Fruit fly (Drosophila melanogaster) whole organism, embryonic: Measurements from ENCODE around the gene RtcB.

Experiments used
- Abd-B ChIP-seq: fragments of 200-800 bp; sonication (Bioruptor generic); optimal IDR thresholded peaks from 2 replicates; lab custom pipeline; 2018; ENCODE audit warnings: missing biosample characterization, mild to moderate bottlenecking, missing genetic modification characterization, moderate library complexity
- Ada2b ChIP-seq: fragments of 200-800 bp; sonication (Bioruptor generic); IDR thresholded peaks from 2 replicates; pipeline ENCODE4 v1.3.6; 2022; ENCODE audit warnings: missing biosample characterization, missing genetic modification characterization
- B-H2 ChIP-seq: fragments of 200-800 bp; sonication (Bioruptor generic); optimal IDR thresholded peaks from 2 replicates; lab custom pipeline; 2018; ENCODE audit warnings: missing biosample characterization, mild to moderate bottlenecking, missing genetic modification characterization
- CG11723 ChIP-seq: fragments of 200-800 bp; sonication (Bioruptor generic); optimal IDR thresholded peaks from 2 replicates; lab custom pipeline; 2017; ENCODE audit warnings: missing biosample characterization, mild to moderate bottlenecking, missing genetic modification characterization
- CG13894 ChIP-seq: fragments of 200-800 bp; sonication (Bioruptor generic); optimal IDR thresholded peaks from 3 replicates; lab custom pipeline; 2018; ENCODE audit warnings: missing biosample characterization, mild to moderate bottlenecking, missing genetic modification characterization, moderate library complexity
- CG14014 ChIP-seq: fragments of 200-800 bp; sonication (Bioruptor generic); IDR thresholded peaks from 2 replicates; pipeline ENCODE4 v1.3.6; 2022; ENCODE audit warnings: missing biosample characterization, missing genetic modification characterization
- CG14050 ChIP-seq: fragments of 200-800 bp; sonication (Bioruptor generic); IDR thresholded peaks from 3 replicates; pipeline ENCODE4 v1.3.6; 2022; ENCODE audit warnings: missing biosample characterization, missing genetic modification characterization
- CG14667 ChIP-seq: fragments of 200-800 bp; sonication (Bioruptor generic); IDR thresholded peaks from 2 replicates; pipeline ENCODE4 v1.3.6; 2022; ENCODE audit warnings: missing biosample characterization, missing genetic modification characterization
- CG15269 ChIP-seq: fragments of 200-800 bp; sonication (Bioruptor generic); optimal IDR thresholded peaks from 2 replicates; lab custom pipeline; 2018; ENCODE audit warnings: missing biosample characterization, mild to moderate bottlenecking, missing genetic modification characterization, moderate library complexity
- CG1603 ChIP-seq: fragments of 200-800 bp; sonication (Bioruptor generic); optimal IDR thresholded peaks from 2 replicates; lab custom pipeline; 2019; ENCODE audit warnings: missing biosample characterization, mild to moderate bottlenecking, missing genetic modification characterization, moderate library complexity
- CG16779 ChIP-seq: fragments of 200-800 bp; sonication (Bioruptor generic); IDR thresholded peaks from 2 replicates; pipeline ENCODE4 v1.3.6; 2022; ENCODE audit warnings: missing biosample characterization, missing genetic modification characterization
- CG16815 ChIP-seq: fragments of 200-800 bp; sonication (Bioruptor generic); optimal IDR thresholded peaks from 3 replicates; lab custom pipeline; 2017; ENCODE audit warnings: missing biosample characterization, mild to moderate bottlenecking, missing genetic modification characterization
- CG16863 ChIP-seq: fragments of 200-800 bp; sonication (Bioruptor generic); optimal IDR thresholded peaks from 3 replicates; lab custom pipeline; 2016; ENCODE audit warnings: missing biosample characterization, missing genetic modification characterization
- CG17328 ChIP-seq: fragments of 200-800 bp; sonication (Bioruptor generic); IDR thresholded peaks from 2 replicates; pipeline ENCODE4 v1.3.6; 2022; ENCODE audit warnings: missing biosample characterization, missing genetic modification characterization
- CG31365 ChIP-seq: fragments of 200-800 bp; sonication (Bioruptor generic); optimal IDR thresholded peaks from 2 replicates; lab custom pipeline; 2018; ENCODE audit warnings: missing biosample characterization, mild to moderate bottlenecking, missing genetic modification characterization
- CG31441 ChIP-seq: fragments of 200-800 bp; sonication (Bioruptor generic); IDR thresholded peaks from 2 replicates; pipeline ENCODE4 v1.3.6; 2022; ENCODE audit warnings: missing biosample characterization, missing genetic modification characterization
- CG3847 ChIP-seq: fragments of 200-800 bp; sonication (Bioruptor generic); IDR thresholded peaks from 2 replicates; pipeline ENCODE4 v1.3.6; 2022; ENCODE audit warnings: missing biosample characterization, missing genetic modification characterization
- CG7839 ChIP-seq: fragments of 200-800 bp; sonication (Bioruptor generic); optimal IDR thresholded peaks from 3 replicates; lab custom pipeline; 2018; ENCODE audit warnings: missing biosample characterization, mild to moderate bottlenecking, missing genetic modification characterization, moderate library complexity
- CG9797 ChIP-seq: fragments of 200-800 bp; sonication (Bioruptor generic); optimal IDR thresholded peaks from 3 replicates; lab custom pipeline; 2018; ENCODE audit warnings: missing biosample characterization, mild to moderate bottlenecking, missing genetic modification characterization
- Camta ChIP-seq: fragments of 200-800 bp; sonication (Bioruptor generic); optimal IDR thresholded peaks from 2 replicates; lab custom pipeline; 2016; ENCODE audit warnings: missing biosample characterization, missing genetic modification characterization
- Chrac-16 ChIP-seq: fragments of 200-800 bp; sonication (Bioruptor generic); optimal IDR thresholded peaks from 3 replicates; lab custom pipeline; 2016; ENCODE audit warnings: missing biosample characterization, missing genetic modification characterization
- E2f2 ChIP-seq: fragments of 200-800 bp; sonication (Bioruptor generic); IDR thresholded peaks from 2 replicates; pipeline ENCODE4 v1.3.6; 2022; ENCODE audit warnings: missing biosample characterization, missing genetic modification characterization
- H15 ChIP-seq: fragments of 200-800 bp; sonication (Bioruptor generic); IDR thresholded peaks from 3 replicates; pipeline ENCODE4 v1.3.6; 2022; ENCODE audit warnings: missing biosample characterization, missing genetic modification characterization
- Kr ChIP-seq: fragments of 200-800 bp; sonication (Bioruptor generic); optimal IDR thresholded peaks from 2 replicates; lab custom pipeline; 2017; ENCODE audit warnings: missing biosample characterization, mild to moderate bottlenecking, missing genetic modification characterization
- Oaz ChIP-seq: fragments of 200-800 bp; sonication (Bioruptor generic); IDR thresholded peaks from 2 replicates; pipeline ENCODE4 v1.3.6; 2022; ENCODE audit warnings: missing biosample characterization, missing genetic modification characterization
- amos ChIP-seq: fragments of 200-800 bp; sonication (Bioruptor generic); IDR thresholded peaks from 2 replicates; pipeline ENCODE4 v1.3.6; 2022; ENCODE audit warnings: missing biosample characterization, missing genetic modification characterization; ENCODE audit not compliant: partially characterized antibody
- ap ChIP-seq: fragments of 200-800 bp; sonication (Bioruptor generic); IDR thresholded peaks from 2 replicates; pipeline ENCODE4 v1.3.6; 2022; ENCODE audit warnings: missing biosample characterization, missing genetic modification characterization
- bowl ChIP-seq: fragments of 200-800 bp; sonication (Bioruptor generic); IDR thresholded peaks from 2 replicates; pipeline ENCODE4 v1.3.6; 2022; ENCODE audit warnings: missing biosample characterization, missing genetic modification characterization
- cato ChIP-seq: fragments of 200-800 bp; sonication (Bioruptor generic); optimal IDR thresholded peaks from 2 replicates; lab custom pipeline; 2016; ENCODE audit warnings: missing biosample characterization, missing genetic modification characterization, borderline replicate concordance
- chif ChIP-seq, 2 experiments: fragments of 200-800 bp; sonication (Bioruptor generic); optimal IDR thresholded peaks; 3 replicates each; lab custom pipeline; 2016; ENCODE audit warnings: missing biosample characterization in 2 of 2, missing genetic modification characterization in 2 of 2
- crp ChIP-seq, 2 experiments: fragments of 200-800 bp; sonication (Bioruptor generic); optimal IDR thresholded peaks; 2 replicates in 1 of 2; 3 replicates in 1 of 2; lab custom pipeline; 2017; ENCODE audit warnings: missing biosample characterization in 2 of 2, missing genetic modification characterization in 2 of 2, mild to moderate bottlenecking in 1 of 2, moderate library complexity in 1 of 2
- danr ChIP-seq: fragments of 200-800 bp; sonication (Bioruptor generic); IDR thresholded peaks from 2 replicates; pipeline ENCODE4 v1.3.6; 2022; ENCODE audit warnings: missing biosample characterization, missing genetic modification characterization
- dm ChIP-seq: fragments of 200-800 bp; sonication (Bioruptor generic); optimal IDR thresholded peaks from 3 replicates; lab custom pipeline; 2016; ENCODE audit warnings: missing biosample characterization, missing genetic modification characterization
- ewg ChIP-seq: fragments of 200-800 bp; sonication (Bioruptor generic); optimal IDR thresholded peaks from 3 replicates; lab custom pipeline; 2017; ENCODE audit warnings: mild to moderate bottlenecking, missing biosample characterization, missing genetic modification reagents, missing genetic modification characterization
- fd96Cb ChIP-seq: fragments of 200-800 bp; sonication (Bioruptor generic); optimal IDR thresholded peaks from 2 replicates; lab custom pipeline; 2018; ENCODE audit warnings: missing biosample characterization, mild to moderate bottlenecking, missing genetic modification characterization, moderate library complexity
- gem ChIP-seq: fragments of 200-800 bp; sonication (Bioruptor generic); optimal IDR thresholded peaks from 2 replicates; lab custom pipeline; 2019; ENCODE audit warnings: missing biosample characterization, mild to moderate bottlenecking, missing genetic modification characterization, moderate library complexity
- grau ChIP-seq: fragments of 200-800 bp; optimal IDR thresholded peaks from 3 replicates; lab custom pipeline; 2019; ENCODE audit warnings: missing biosample characterization, mild to moderate bottlenecking, missing genetic modification characterization, moderate library complexity
- her ChIP-seq: fragments of 200-800 bp; sonication (Bioruptor generic); optimal IDR thresholded peaks from 2 replicates; lab custom pipeline; 2016; ENCODE audit warnings: missing biosample characterization, missing genetic modification characterization
- kah ChIP-seq: fragments of 200-800 bp; sonication (Bioruptor generic); optimal IDR thresholded peaks from 2 replicates; lab custom pipeline; 2018; ENCODE audit warnings: missing biosample characterization, mild to moderate bottlenecking, missing genetic modification characterization
- lilli ChIP-seq: fragments of 200-800 bp; sonication (Bioruptor generic); optimal IDR thresholded peaks from 3 replicates; lab custom pipeline; 2016; ENCODE audit warnings: missing biosample characterization, missing genetic modification characterization
- nerfin-1 ChIP-seq: fragments of 200-800 bp; sonication (Bioruptor generic); optimal IDR thresholded peaks from 3 replicates; lab custom pipeline; 2019; ENCODE audit warnings: missing biosample characterization, mild to moderate bottlenecking, missing genetic modification characterization, moderate library complexity
- pnt ChIP-seq: fragments of 200-800 bp; sonication (Bioruptor generic); optimal IDR thresholded peaks from 3 replicates; lab custom pipeline; 2016; ENCODE audit warnings: missing biosample characterization, missing genetic modification characterization
- pros ChIP-seq: fragments of 200-800 bp; sonication (Bioruptor generic); optimal IDR thresholded peaks from 3 replicates; lab custom pipeline; 2019; ENCODE audit warnings: missing biosample characterization, mild to moderate bottlenecking, missing genetic modification characterization, moderate library complexity
- psq ChIP-seq: fragments of 200-800 bp; sonication (Bioruptor generic); optimal IDR thresholded peaks from 2 replicates; lab custom pipeline; 2017; ENCODE audit warnings: missing biosample characterization, missing genetic modification characterization
- rib ChIP-seq: fragments of 200-800 bp; sonication (Bioruptor generic); IDR thresholded peaks from 2 replicates; pipeline ENCODE4 v1.3.6; 2022; ENCODE audit warnings: missing biosample characterization, missing genetic modification characterization
- run ChIP-seq: fragments of 200-800 bp; sonication (Bioruptor generic); optimal IDR thresholded peaks from 3 replicates; lab custom pipeline; 2018; ENCODE audit warnings: missing biosample characterization, mild to moderate bottlenecking, missing genetic modification characterization
- salm ChIP-seq: fragments of 200-800 bp; sonication (Bioruptor generic); optimal IDR thresholded peaks from 2 replicates; lab custom pipeline; 2018; ENCODE audit warnings: missing biosample characterization, mild to moderate bottlenecking, missing genetic modification characterization
- scrt ChIP-seq: fragments of 200-800 bp; sonication (Bioruptor generic); optimal IDR thresholded peaks from 2 replicates; lab custom pipeline; 2018; ENCODE audit warnings: missing biosample characterization, mild to moderate bottlenecking, missing genetic modification characterization, moderate library complexity
- sens ChIP-seq: fragments of 200-800 bp; sonication (Bioruptor generic); peaks from one replicate; lab custom pipeline; 2016; ENCODE audit warnings: missing biosample characterization, missing genetic modification characterization
- sens-2 ChIP-seq: fragments of 200-800 bp; sonication (Bioruptor generic); IDR thresholded peaks from 2 replicates; pipeline ENCODE4 v1.3.6; 2022; ENCODE audit warnings: missing biosample characterization, missing genetic modification characterization
- trem ChIP-seq: fragments of 200-800 bp; optimal IDR thresholded peaks from 3 replicates; lab custom pipeline; 2019; ENCODE audit warnings: missing biosample characterization, mild to moderate bottlenecking, missing genetic modification characterization, moderate library complexity
- unc-4 ChIP-seq: fragments of 200-800 bp; sonication (Bioruptor generic); IDR thresholded peaks from 2 replicates; pipeline ENCODE4 v1.3.6; 2022; ENCODE audit warnings: missing biosample characterization, missing genetic modification characterization; ENCODE audit not compliant: partially characterized antibody

The RtcB gene

DNA sequence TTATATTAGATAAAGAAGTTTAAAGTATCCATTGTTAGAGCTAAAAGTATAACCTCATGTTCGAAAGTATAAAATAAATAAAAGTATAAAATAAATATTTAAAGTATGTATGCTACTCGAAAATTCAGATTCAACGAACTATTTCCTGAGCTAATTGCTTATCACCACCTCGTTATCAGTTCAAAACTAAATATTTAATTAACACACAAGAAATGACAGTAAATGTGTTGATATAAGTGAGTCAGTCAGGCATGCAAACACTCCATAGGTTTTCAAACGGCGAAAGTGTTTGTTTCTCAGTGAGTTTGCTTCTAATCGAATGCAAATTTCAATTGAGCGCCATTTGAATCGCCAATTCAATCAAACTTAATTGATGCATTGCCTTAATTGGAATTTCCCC, 3.8 kb downstream of the RtcB start (continued):
- no peak for TF ChIP-seq unc-4
- TF ChIP-seq Chrac-16 = no peak
- TF ChIP-seq Camta = no peak
- peak; percentile 16 for TF ChIP-seq ewg
- no peak for TF ChIP-seq CG9797
- peak; percentile 21 for TF ChIP-seq grau (tag; lab: Kevin White, UChicago)
- TF ChIP-seq Ada2b (GFP tag; lab: Robert Waterston, UW) = no peak
- TF ChIP-seq CG31365 (tag; lab: Kevin White, UChicago) = peak; percentile 66
- TF ChIP-seq dm = no peak
- TF ChIP-seq CG15269 (tag; lab: Kevin White, UChicago) = peak; percentile 15
- TF ChIP-seq CG1603 = peak; percentile 68
- no peak for TF ChIP-seq pnt
- no peak for TF ChIP-seq CG17328
- TF ChIP-seq CG7839 (tag; lab: Kevin White, UChicago) = peak; percentile 18
- no peak for TF ChIP-seq run
- TF ChIP-seq CG11723 (GFP tag; lab: Kevin White, UChicago) = peak; percentile 28
- no peak for TF ChIP-seq Abd-B (GFP tag; lab: Kevin White, UChicago)
- no peak for TF ChIP-seq rib
- TF ChIP-seq lilli (GFP tag; lab: Kevin White, UChicago) = no peak
- peak; percentile 55 for TF ChIP-seq kah (GFP tag; lab: Kevin White, UChicago)
- peak; percentile 71 for TF ChIP-seq nerfin-1 (tag; lab: Kevin White, UChicago)
- no peak for TF ChIP-seq CG16815 (GFP tag; lab: Kevin White, UChicago)
- no peak for TF ChIP-seq CG3847
- no peak for TF ChIP-seq H15
- TF ChIP-seq CG31441 = peak; percentile 63
- no peak for TF ChIP-seq ap (GFP tag; lab: Robert Waterston, UW)
- TF ChIP-seq amos = no peak
- TF ChIP-seq CG16779 = no peak
- no peak for TF ChIP-seq Oaz (GFP tag; lab: Robert Waterston, UW)
- TF ChIP-seq pros (GFP tag; lab: Kevin White, UChicago) = no peak
- TF ChIP-seq danr (GFP tag; lab: Robert Waterston, UW) = no peak
- TF ChIP-seq B-H2 (GFP tag; lab: Kevin White, UChicago) = no peak
- TF ChIP-seq fd96Cb = no peak
- peak; percentile 67 for TF ChIP-seq gem (tag; lab: Kevin White, UChicago)
- TF ChIP-seq trem (tag; lab: Kevin White, UChicago) = peak; percentile 53
- TF ChIP-seq CG16863 (GFP tag; lab: Kevin White, UChicago) = no peak
- TF ChIP-seq CG14667 = no peak
- no peak for TF ChIP-seq cato (GFP tag; lab: Kevin White, UChicago)
- peak; percentile 77 for TF ChIP-seq sens
- no peak for TF ChIP-seq CG14050 (GFP tag; lab: Robert Waterston, UW)
- no peak for TF ChIP-seq CG14014 (GFP tag; lab: Robert Waterston, UW)
- no peak for TF ChIP-seq E2f2 (GFP tag; lab: Robert Waterston, UW)
- peak; percentile 87 for TF ChIP-seq Kr (GFP tag; lab: Kevin White, UChicago)
- no peak for TF ChIP-seq sens-2 (GFP tag; lab: Robert Waterston, UW)
- peak; percentile 43 for TF ChIP-seq scrt (GFP tag; lab: Kevin White, UChicago)
- peak in 1 of 2 experiments; percentile 3 for TF ChIP-seq chif (GFP tag; optimal IDR thresholded peaks at IDR 0.05; lab: Kevin White, UChicago)
- no peak for TF ChIP-seq CG13894
- TF ChIP-seq psq (GFP tag; lab: Kevin White, UChicago) = no peak
- TF ChIP-seq salm = peak; percentile 83
- TF ChIP-seq crp (GFP tag; optimal IDR thresholded peaks at IDR 0.05; lab: Kevin White, UChicago) = no peak
- TF ChIP-seq bowl (GFP tag; lab: Robert Waterston, UW) = no peak
- TF ChIP-seq her (GFP tag; lab: Kevin White, UChicago) = no peak
